3 worm cellular contexts compared by ENCODE assay signal in genomic region chrIII:11236788-11237187, ce11.
TF ChIP-seq lines count a peak whose summit lies in the region.

TSS of gene Y47D3A.14 (minus strand) at chrIII:11236868.
TSS of gene aakb-2 (plus strand) at chrIII:11237143.

TF ChIP-seq in whole organism, L4 larva, 104 proteins besides CTCF, POLR2A, EP300 and RAD21 (continued from another document):
- no peak for TF ChIP-seq pha-4 (GFP tag; IDR thresholded peaks at IDR 0.05; lab: Robert Waterston, UW)
- TF ChIP-seq pha-4 (tag; optimal IDR thresholded peaks at IDR 0.05; lab: Kevin White, UChicago) = no peak
- TF ChIP-seq nhr-10 (tag; optimal IDR thresholded peaks at IDR 0.05; lab: Kevin White, UChicago) = no peak
- no peak for TF ChIP-seq ceh-20 (GFP tag; IDR thresholded peaks at IDR 0.05; lab: Robert Waterston, UW)
- TF ChIP-seq ama-1 (optimal IDR thresholded peaks at IDR 0.05; lab: Kevin White, UChicago) = peak; percentile 22
- TF ChIP-seq ztf-7 (tag; optimal IDR thresholded peaks at IDR 0.05; lab: Kevin White, UChicago) = no peak
- peak; percentile 86 for TF ChIP-seq mes-2 (tag; optimal IDR thresholded peaks at IDR 0.05; lab: Kevin White, UChicago; ENCODE audit: poor library complexity, severe bottlenecking)
- no peak for TF ChIP-seq zag-1 (tag; optimal IDR thresholded peaks at IDR 0.05; lab: Kevin White, UChicago)
- no peak for TF ChIP-seq madf-5 (GFP tag; IDR thresholded peaks at IDR 0.05; lab: Robert Waterston, UW)
- TF ChIP-seq hlh-30 (tag; optimal IDR thresholded peaks at IDR 0.05; lab: Kevin White, UChicago; ENCODE audit: insufficient read depth) = peak; percentile 96
- TF ChIP-seq dmd-6 (GFP tag; IDR thresholded peaks at IDR 0.05; lab: Robert Waterston, UW) = peak; percentile 32; the same call in 1 of the 2 replicates
- TF ChIP-seq nhr-48 (tag; optimal IDR thresholded peaks at IDR 0.05; lab: Kevin White, UChicago) = no peak
- TF ChIP-seq Y75B8A.6 (GFP tag; IDR thresholded peaks at IDR 0.05; lab: Robert Waterston, UW) = no peak
- TF ChIP-seq T20F7.1 (GFP tag; optimal IDR thresholded peaks at IDR 0.05; lab: Kevin White, UChicago) = no peak
- no peak for TF ChIP-seq nhr-11 (tag; optimal IDR thresholded peaks at IDR 0.05; lab: Kevin White, UChicago)
- TF ChIP-seq lim-7 (GFP tag; IDR thresholded peaks at IDR 0.05; lab: Robert Waterston, UW) = no peak
- no peak for TF ChIP-seq spr-3 (GFP tag; optimal IDR thresholded peaks at IDR 0.05; lab: Kevin White, UChicago)
- no peak for TF ChIP-seq daf-19 (GFP tag; conservative IDR thresholded peaks at IDR 0.05; lab: Robert Waterston, UW)
- no peak for TF ChIP-seq lin-39 (tag; optimal IDR thresholded peaks at IDR 0.05; lab: Kevin White, UChicago)
- no peak for TF ChIP-seq zfp-3 (GFP tag; conservative IDR thresholded peaks at IDR 0.05; lab: Robert Waterston, UW)
- TF ChIP-seq lin-38 (GFP tag; IDR thresholded peaks at IDR 0.05; lab: Robert Waterston, UW) = peak; percentile 51
- peak; percentile 57 for TF ChIP-seq dpl-1 (GFP tag; optimal IDR thresholded peaks at IDR 0.05; lab: Kevin White, UChicago)
- TF ChIP-seq nhr-237 (tag; optimal IDR thresholded peaks at IDR 0.05; lab: Kevin White, UChicago) = no peak
- TF ChIP-seq ceh-28 (tag; optimal IDR thresholded peaks at IDR 0.05; lab: Kevin White, UChicago) = no peak
- TF ChIP-seq mxl-3 (GFP tag; optimal IDR thresholded peaks at IDR 0.05; lab: Kevin White, UChicago) = no peak
- peak; percentile 91 for TF ChIP-seq hlh-11 (tag; optimal IDR thresholded peaks at IDR 0.05; lab: Kevin White, UChicago)
- TF ChIP-seq unc-39 (tag; optimal IDR thresholded peaks at IDR 0.05; lab: Kevin White, UChicago) = no peak
- TF ChIP-seq F26F4.8 (GFP tag; conservative IDR thresholded peaks at IDR 0.05; lab: Robert Waterston, UW) = no peak
- no peak for TF ChIP-seq zip-2 (tag; optimal IDR thresholded peaks at IDR 0.05; lab: Kevin White, UChicago)
- no peak for TF ChIP-seq mep-1 (tag; optimal IDR thresholded peaks at IDR 0.05; lab: Kevin White, UChicago)
- no peak for TF ChIP-seq fkh-10 (GFP tag; optimal IDR thresholded peaks at IDR 0.05; lab: Kevin White, UChicago)
TF ChIP-seq in whole organism, L4 larva: peak in this region for 13.

TF ChIP-seq in whole organism, late embryonic, 69 proteins besides CTCF, POLR2A, EP300 and RAD21 (continued from another document):
- TF ChIP-seq ttx-3 (tag; optimal IDR thresholded peaks at IDR 0.05; lab: Kevin White, UChicago) = peak; percentile 54
- TF ChIP-seq ref-2 (tag; optimal IDR thresholded peaks at IDR 0.05; lab: Kevin White, UChicago) = no peak
- TF ChIP-seq hlh-6 (tag; optimal IDR thresholded peaks at IDR 0.05; lab: Kevin White, UChicago) = no peak
- TF ChIP-seq ceh-2 (tag; optimal IDR thresholded peaks at IDR 0.05; lab: Kevin White, UChicago) = peak; percentile 31
- peak; percentile 19 for TF ChIP-seq rnt-1 (tag; optimal IDR thresholded peaks at IDR 0.05; lab: Kevin White, UChicago)
- TF ChIP-seq fax-1 (tag; optimal IDR thresholded peaks at IDR 0.05; lab: Kevin White, UChicago) = no peak
- peak; percentile 11 for TF ChIP-seq zip-5 (tag; optimal IDR thresholded peaks at IDR 0.05; lab: Kevin White, UChicago)
- no peak for TF ChIP-seq mec-3 (tag; optimal IDR thresholded peaks at IDR 0.05; lab: Kevin White, UChicago; ENCODE audit: borderline replicate concordance)
- TF ChIP-seq T23F11.4 (GFP tag; optimal IDR thresholded peaks at IDR 0.05; lab: Kevin White, UChicago) = peak; percentile 46
- TF ChIP-seq lin-11 (tag; optimal IDR thresholded peaks at IDR 0.05; lab: Kevin White, UChicago) = peak; percentile 16
- no peak for TF ChIP-seq odd-2 (tag; optimal IDR thresholded peaks at IDR 0.05; lab: Kevin White, UChicago)
- TF ChIP-seq ztf-16 (tag; optimal IDR thresholded peaks at IDR 0.05; lab: Kevin White, UChicago) = peak; percentile 61
- no peak for TF ChIP-seq unc-55 (GFP tag; optimal IDR thresholded peaks at IDR 0.05; lab: Kevin White, UChicago)
- TF ChIP-seq elt-4 (tag; optimal IDR thresholded peaks at IDR 0.05; lab: Kevin White, UChicago) = no peak
- TF ChIP-seq ceh-48 (tag; optimal IDR thresholded peaks at IDR 0.05; lab: Kevin White, UChicago) = peak; percentile 10
- peak; percentile 66 for TF ChIP-seq hlh-8 (tag; optimal IDR thresholded peaks at IDR 0.05; lab: Kevin White, UChicago)
- TF ChIP-seq dmd-4 (tag; optimal IDR thresholded peaks at IDR 0.05; lab: Kevin White, UChicago; ENCODE audit: borderline replicate concordance) = no peak
- TF ChIP-seq ceh-45 (GFP tag; IDR thresholded peaks at IDR 0.05; lab: Robert Waterston, UW) = no peak
- TF ChIP-seq hlh-30 (tag; optimal IDR thresholded peaks at IDR 0.05; lab: Kevin White, UChicago; ENCODE audit: insufficient read depth) = peak; percentile 76
- no peak for TF ChIP-seq dve-1 (tag; optimal IDR thresholded peaks at IDR 0.05; lab: Kevin White, UChicago)
- no peak for TF ChIP-seq pag-3 (tag; optimal IDR thresholded peaks at IDR 0.05; lab: Kevin White, UChicago; ENCODE audit: borderline replicate concordance)
- no peak for TF ChIP-seq unc-3 (GFP tag; conservative IDR thresholded peaks at IDR 0.05; lab: Robert Waterston, UW)
- peak; percentile 1 for TF ChIP-seq unc-3 (tag; optimal IDR thresholded peaks at IDR 0.05; lab: Kevin White, UChicago)
- no peak for TF ChIP-seq madf-2 (tag; optimal IDR thresholded peaks at IDR 0.05; lab: Kevin White, UChicago)
- TF ChIP-seq ama-1 (optimal IDR thresholded peaks at IDR 0.05; lab: Kevin White, UChicago) = no peak
- peak; percentile 45 for TF ChIP-seq nfya-1 (tag; optimal IDR thresholded peaks at IDR 0.05; lab: Kevin White, UChicago)
- TF ChIP-seq ceh-24 (tag; optimal IDR thresholded peaks at IDR 0.05; lab: Kevin White, UChicago) = peak; percentile 3
- no peak for TF ChIP-seq F13H6.1 (tag; optimal IDR thresholded peaks at IDR 0.05; lab: Kevin White, UChicago)
- TF ChIP-seq pha-2 (tag; optimal IDR thresholded peaks at IDR 0.05; lab: Kevin White, UChicago) = no peak
- no peak for TF ChIP-seq eyg-1 (tag; optimal IDR thresholded peaks at IDR 0.05; lab: Kevin White, UChicago)
- no peak for TF ChIP-seq hlh-13 (GFP tag; optimal IDR thresholded peaks at IDR 0.05; lab: Kevin White, UChicago)
- TF ChIP-seq ceh-6 (GFP tag; optimal IDR thresholded peaks at IDR 0.05; lab: Kevin White, UChicago) = no peak
- TF ChIP-seq ceh-9 (tag; optimal IDR thresholded peaks at IDR 0.05; lab: Kevin White, UChicago) = no peak
- TF ChIP-seq unc-42 (tag; optimal IDR thresholded peaks at IDR 0.05; lab: Kevin White, UChicago) = peak; percentile 32
- TF ChIP-seq ceh-31 (tag; optimal IDR thresholded peaks at IDR 0.05; lab: Kevin White, UChicago) = peak; percentile 56
- TF ChIP-seq gmeb-2 (tag; optimal IDR thresholded peaks at IDR 0.05; lab: Kevin White, UChicago) = peak; percentile 10
- peak; percentile 29 for TF ChIP-seq ets-4 (tag; optimal IDR thresholded peaks at IDR 0.05; lab: Kevin White, UChicago)
- no peak for TF ChIP-seq pha-4 (tag; optimal IDR thresholded peaks at IDR 0.05; lab: Kevin White, UChicago)
- TF ChIP-seq ahr-1 (tag; optimal IDR thresholded peaks at IDR 0.05; lab: Kevin White, UChicago) = no peak
- TF ChIP-seq ceh-19 (GFP tag; optimal IDR thresholded peaks at IDR 0.05; lab: Kevin White, UChicago) = no peak
- no peak for TF ChIP-seq pax-1 (tag; optimal IDR thresholded peaks at IDR 0.05; lab: Kevin White, UChicago)
- TF ChIP-seq C08G9.2 (tag; optimal IDR thresholded peaks at IDR 0.05; lab: Kevin White, UChicago) = no peak
- TF ChIP-seq sdc-2 (tag; optimal IDR thresholded peaks at IDR 0.05; lab: Kevin White, UChicago) = no peak

TF ChIP-seq in whole organism, mixed stage, embryonic, 35 proteins besides CTCF, POLR2A, EP300 and RAD21 (continued from another document):
- TF ChIP-seq blmp-1 (tag; optimal IDR thresholded peaks at IDR 0.05; lab: Kevin White, UChicago) (no peak), lin-32 (GFP tag; optimal IDR thresholded peaks at IDR 0.05; lab: Kevin White, UChicago) (no peak), tbx-8 (GFP tag; optimal IDR thresholded peaks at IDR 0.05; lab: Kevin White, UChicago) (no peak), zip-8 (tag; optimal IDR thresholded peaks at IDR 0.05; lab: Kevin White, UChicago) (no peak), ceh-83 (GFP tag; optimal IDR thresholded peaks at IDR 0.05; lab: Kevin White, UChicago) (peak; percentile 77)
